Worm (Caenorhabditis elegans): Measurements from ENCODE around the gene fog-2.

fog-2 gene

DNA sequence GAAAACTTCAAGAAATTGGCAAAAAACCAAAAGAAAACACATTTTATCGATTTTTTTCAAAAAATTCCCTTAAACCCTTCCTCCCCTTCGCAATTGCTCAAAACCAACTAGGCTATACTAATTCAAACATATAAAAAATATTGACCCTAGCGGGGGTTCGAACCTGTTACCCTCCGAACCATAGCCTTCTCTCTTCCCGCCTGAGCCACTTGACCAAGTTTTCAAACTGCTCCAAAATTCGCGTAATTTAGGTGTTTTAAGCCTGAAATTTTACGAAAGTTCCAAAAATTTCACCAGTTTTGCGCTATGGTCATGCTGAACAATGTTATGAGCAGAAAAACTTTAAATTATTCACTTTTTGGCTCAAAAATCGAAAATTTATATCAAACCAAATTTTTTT, 35.4 kb downstream of the fog-2 start:
- TF ChIP-seq dao-5 (tag; optimal IDR thresholded peaks at IDR 0.05), result no peak
- TF ChIP-seq him-1 (tag; optimal IDR thresholded peaks at IDR 0.05), result no peak
- TF ChIP-seq W03F9.2 (tag; optimal IDR thresholded peaks at IDR 0.05), result no peak

DNA sequence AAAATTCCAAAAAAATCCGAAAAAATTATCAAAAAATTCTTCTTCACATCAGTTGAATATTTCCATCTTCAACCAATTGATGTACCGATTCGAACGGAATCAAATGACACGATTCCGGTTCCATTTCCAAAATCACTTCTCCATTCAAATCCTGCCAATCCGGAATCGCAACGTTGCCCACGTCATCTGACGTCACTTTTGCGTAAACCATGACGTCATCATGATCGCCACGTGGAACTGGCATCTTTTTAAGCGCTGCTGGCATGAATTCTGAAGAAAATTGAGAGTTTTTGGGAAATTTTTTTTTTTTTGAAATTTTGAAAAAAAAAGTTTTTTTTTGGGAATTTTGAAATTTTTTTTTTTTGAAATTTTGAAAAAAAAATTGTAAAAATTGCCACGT, 36.2 kb downstream of the fog-2 start:
- TF ChIP-seq dao-5 (tag; optimal IDR thresholded peaks at IDR 0.05) (no peak), him-1 (tag; optimal IDR thresholded peaks at IDR 0.05) (no peak), W03F9.2 (tag; optimal IDR thresholded peaks at IDR 0.05) (no peak)

DNA sequence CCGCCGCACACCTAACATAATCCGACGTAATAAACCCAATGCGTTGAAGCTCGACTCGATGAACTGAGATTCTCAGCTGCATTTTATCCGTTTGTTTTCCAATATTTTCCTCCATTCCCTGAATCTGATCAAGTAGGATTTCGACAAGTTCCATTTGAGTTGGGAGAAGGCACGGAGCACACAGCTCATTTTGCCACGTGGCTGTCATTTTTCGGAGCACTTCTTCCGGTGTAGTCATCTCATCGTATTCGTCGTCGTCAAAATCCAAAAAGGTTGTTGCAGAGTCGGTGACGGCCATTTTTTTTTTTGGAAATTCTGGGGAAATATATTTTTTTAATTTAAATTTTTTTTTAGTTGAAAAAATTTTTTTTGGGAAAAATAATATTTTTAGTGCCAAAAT, 38.4 kb downstream of the fog-2 start, which contains the start of gene sld-5:
TSS of gene sld-5 (minus strand) at position 317 of the 400 bp plus-strand sequence.
- TF ChIP-seq W03F9.2 (tag; optimal IDR thresholded peaks at IDR 0.05), result no peak
- TF ChIP-seq him-1 (tag; optimal IDR thresholded peaks at IDR 0.05), result no peak
- TF ChIP-seq dao-5 (tag; optimal IDR thresholded peaks at IDR 0.05), result no peak

DNA sequence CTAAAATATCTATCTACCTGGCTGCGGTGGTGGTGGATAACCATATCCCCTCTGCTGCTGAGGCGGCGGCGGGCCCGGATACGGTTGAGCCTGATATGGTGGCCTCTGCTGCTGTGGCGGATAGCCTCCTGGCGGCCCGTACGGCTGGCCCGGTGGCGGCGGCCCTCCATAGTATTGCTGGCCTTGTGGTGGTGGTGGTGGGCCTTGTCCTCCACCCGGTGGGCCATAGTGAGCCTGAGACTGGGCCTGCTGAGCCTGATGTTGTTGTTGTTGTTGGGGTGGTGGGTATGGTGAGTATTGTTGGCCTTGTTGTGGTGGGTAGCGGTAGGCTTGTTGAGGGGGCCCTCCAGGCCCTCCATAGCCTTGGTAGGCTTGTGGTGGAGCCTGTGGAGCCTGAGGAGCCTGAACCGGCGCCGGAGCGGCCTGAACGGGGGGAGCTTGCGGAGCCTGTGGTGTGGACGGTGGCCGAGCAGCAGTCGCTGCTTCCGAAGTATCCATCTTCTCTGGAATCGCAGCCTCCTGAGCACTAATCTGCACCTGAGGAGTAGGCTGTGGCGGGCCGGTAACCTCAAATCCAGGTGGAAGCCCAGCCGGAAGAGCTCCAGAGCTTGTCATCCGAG, 42.3 kb downstream of the fog-2 start:
- TF ChIP-seq W03F9.2 (tag; optimal IDR thresholded peaks at IDR 0.05) (no peak), him-1 (tag; optimal IDR thresholded peaks at IDR 0.05) (no peak), dao-5 (tag; optimal IDR thresholded peaks at IDR 0.05) (no peak)

DNA sequence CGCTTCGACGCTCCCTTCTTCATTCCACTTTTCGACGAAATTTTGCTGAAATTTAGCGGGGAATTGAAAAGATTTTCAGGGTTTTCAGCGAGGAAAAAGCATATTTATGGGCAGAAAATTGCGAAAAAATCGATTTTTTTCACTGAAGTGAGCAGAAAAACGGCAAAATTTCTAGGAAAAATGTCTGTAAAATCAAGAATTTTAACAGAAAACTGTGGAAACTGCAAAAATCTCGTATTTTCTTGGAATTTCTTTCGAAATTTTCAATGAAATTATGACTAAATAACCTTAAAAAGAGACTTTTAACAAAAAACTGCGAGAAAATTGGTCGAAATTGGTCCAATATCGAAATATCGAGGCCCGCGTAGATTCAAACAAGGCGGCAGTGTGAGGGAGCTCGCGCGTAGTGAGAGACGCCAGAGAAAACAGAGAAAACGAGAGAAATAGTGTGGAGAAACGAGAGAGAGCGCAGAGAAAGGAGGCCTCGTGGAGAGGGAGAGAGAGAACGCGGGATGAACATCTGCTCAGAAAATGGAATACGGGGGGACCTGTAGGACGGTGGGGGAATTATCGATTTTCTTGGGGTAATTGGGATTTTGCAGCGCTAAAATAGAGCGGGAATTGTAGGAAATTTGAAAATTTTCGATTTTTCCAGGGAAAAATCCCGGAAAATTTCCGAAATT, 50.5 kb downstream of the fog-2 start, which contains the start of gene swsn-1:
TSS of gene swsn-1 (minus strand) at position 51 of the 683 bp plus-strand sequence.
- TF ChIP-seq W03F9.2 (tag; optimal IDR thresholded peaks at IDR 0.05) (no peak), him-1 (tag; optimal IDR thresholded peaks at IDR 0.05) (no peak), dao-5 (tag; optimal IDR thresholded peaks at IDR 0.05) (no peak)

Data from whole organism, L4/young adult.